Fruit fly (Drosophila melanogaster): ENCODE results near the gene ppk8.

ppk8 gene

DNA sequence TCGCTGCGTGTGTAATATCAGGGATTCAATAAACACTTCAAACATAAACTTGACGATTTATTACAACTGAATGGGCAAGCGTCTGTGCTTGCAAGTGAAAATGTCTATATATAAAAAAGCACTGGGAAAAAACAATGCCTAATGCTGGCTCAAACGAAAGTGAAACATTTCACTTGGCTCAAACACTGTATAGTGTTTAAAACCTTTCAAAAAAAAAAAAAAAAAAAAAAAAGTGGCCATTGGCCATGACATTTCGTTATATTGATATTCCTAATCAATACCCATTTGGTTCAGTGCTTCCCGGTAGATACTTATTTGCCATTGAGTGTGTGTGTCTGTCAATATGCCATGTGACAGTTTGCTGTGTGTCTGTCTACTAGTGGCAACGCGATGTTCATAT is 18.8 kb upstream of the ppk8 start (continued):
- TF ChIP-seq lola (GFP tag; optimal IDR thresholded peaks at IDR 0.05) (no peak), jigr1 (GFP tag; IDR thresholded peaks at IDR 0.05) (no peak), hbn (GFP tag; IDR thresholded peaks at IDR 0.05; ENCODE audit: partially characterized antibody) (no peak), ewg (GFP tag; optimal IDR thresholded peaks at IDR 0.05) (no peak), zfh2 (GFP tag; optimal IDR thresholded peaks at IDR 0.05) (peak; percentile 8), bcd (GFP tag; optimal IDR thresholded peaks at IDR 0.05) (no peak), Gug (GFP tag; IDR thresholded peaks at IDR 0.05) (no peak), Optix (GFP tag; IDR thresholded peaks at IDR 0.05) (peak; percentile 26; the same call in 1 of the 3 replicates), Bgb (GFP tag; IDR thresholded peaks at IDR 0.05; ENCODE audit: partially characterized antibody) (no peak), scrt (GFP tag; optimal IDR thresholded peaks at IDR 0.05) (no peak), CG12391 (tag; optimal IDR thresholded peaks at IDR 0.05) (no peak), CG14441 (GFP tag; IDR thresholded peaks at IDR 0.05) (peak; percentile 35; the same call in 1 of the 2 replicates), CG4424 (GFP tag; optimal IDR thresholded peaks at IDR 0.05) (no peak), HmgD (GFP tag; optimal IDR thresholded peaks at IDR 0.05) (no peak), luna (GFP tag; optimal IDR thresholded peaks at IDR 0.05) (no peak), pfk (GFP tag; optimal IDR thresholded peaks at IDR 0.05) (no peak), CG2889 (GFP tag; IDR thresholded peaks at IDR 0.05) (no peak; the same call in 2 of the 3 replicates), CG11456 (GFP tag; IDR thresholded peaks at IDR 0.05) (0 out of 3 replicates have a peak, but pooled peaks have one; percentile 19), prd (optimal IDR thresholded peaks at IDR 0.05) (no peak), prd (GFP tag; IDR thresholded peaks at IDR 0.05) (peak; percentile 55; the same call in 1 of the 3 replicates), Trl (optimal IDR thresholded peaks at IDR 0.05) (no peak), Trl (GFP tag; optimal IDR thresholded peaks at IDR 0.05) (no peak), pros (GFP tag; optimal IDR thresholded peaks at IDR 0.05) (no peak), CoRest (tag; optimal IDR thresholded peaks at IDR 0.05) (no peak), jumu (GFP tag; optimal IDR thresholded peaks at IDR 0.05) (no peak), dysf (GFP tag; IDR thresholded peaks at IDR 0.05) (peak; percentile 46; the same call in 1 of the 3 replicates), CG13296 (GFP tag; optimal IDR thresholded peaks at IDR 0.05) (no peak), fd3F (GFP tag; optimal IDR thresholded peaks at IDR 0.05) (no peak), Nf-YA (GFP tag; IDR thresholded peaks at IDR 0.05) (no peak), CG4854 (GFP tag; optimal IDR thresholded peaks at IDR 0.05) (no peak), CG2875 (GFP tag; optimal IDR thresholded peaks at IDR 0.05) (no peak), al (GFP tag; IDR thresholded peaks at IDR 0.05) (no peak), CG12744 (GFP tag; optimal IDR thresholded peaks at IDR 0.05) (no peak), CG10979 (tag; optimal IDR thresholded peaks at IDR 0.05) (no peak), Oaz (GFP tag; IDR thresholded peaks at IDR 0.05) (no peak), CG4328 (GFP tag; optimal IDR thresholded peaks at IDR 0.05) (no peak), knrl (GFP tag; IDR thresholded peaks at IDR 0.05; ENCODE audit: partially characterized antibody) (no peak), tll (GFP tag; optimal IDR thresholded peaks at IDR 0.05) (no peak), Hsf (GFP tag; optimal IDR thresholded peaks at IDR 0.05) (peak; percentile 64), Oli (tag; optimal IDR thresholded peaks at IDR 0.05) (peak; percentile 1), CG42726 (GFP tag; IDR thresholded peaks at IDR 0.05; ENCODE audit: partially characterized antibody) (no peak), CG9609 (GFP tag; optimal IDR thresholded peaks at IDR 0.05) (peak; percentile 32), en (GFP tag; optimal IDR thresholded peaks at IDR 0.05) (no peak), gcm2 (GFP tag; optimal IDR thresholded peaks at IDR 0.05) (peak; percentile 9), pum (GFP tag; optimal IDR thresholded peaks at IDR 0.05) (peak; percentile 19), CG8924 (tag; optimal IDR thresholded peaks at IDR 0.05) (peak; percentile 23), CkIIα-i1 (GFP tag; IDR thresholded peaks at IDR 0.05) (no peak), tio (GFP tag; optimal IDR thresholded peaks at IDR 0.05) (peak; percentile 14), ATbp (GFP tag; optimal IDR thresholded peaks at IDR 0.05) (no peak), ems (GFP tag; optimal IDR thresholded peaks at IDR 0.05) (no peak), CG1647 (GFP tag; optimal IDR thresholded peaks at IDR 0.05) (no peak)
